Worm (Caenorhabditis elegans) whole organism, L3 larva: ENCODE data around the gene lin-26.

ENCODE experiments used
- R02D3.7 ChIP-seq: fragments of 150-350 bp; optimal IDR thresholded peaks from 2 replicates; lab custom pipeline; 2014; ENCODE audit warnings: missing biosample characterization, missing genetic modification characterization
- ceh-28 ChIP-seq: fragments of 150-350 bp; optimal IDR thresholded peaks from 2 replicates; lab custom pipeline; 2014; ENCODE audit warnings: missing biosample characterization, missing genetic modification reagents, missing genetic modification characterization
- egl-27 ChIP-seq: sonication (generic microtip); optimal IDR thresholded peaks from 4 replicates; lab custom pipeline; 2017; ENCODE audit warnings: missing biosample characterization, missing genetic modification reagents, missing genetic modification characterization
- egl-5 ChIP-seq: fragments of 150-350 bp; optimal IDR thresholded peaks from 2 replicates; lab custom pipeline; 2017; ENCODE audit warnings: missing biosample characterization, missing genetic modification reagents, missing genetic modification characterization, inconsistent platforms
- elt-2 ChIP-seq: sonication (generic microtip); optimal IDR thresholded peaks from 2 replicates; lab custom pipeline; 2016; ENCODE audit warnings: missing genetic modification reagents, mild to moderate bottlenecking, missing genetic modification characterization, missing compliant biosample characterization
- eor-1 ChIP-seq, 2 experiments: fragments of 150-350 bp; optimal IDR thresholded peaks; 2 replicates each; lab custom pipeline; 2014 to 2018; ENCODE audit warnings: missing biosample characterization in 2 of 2, missing genetic modification characterization in 2 of 2
- fkh-10 ChIP-seq: sonication (generic microtip); optimal IDR thresholded peaks from 2 replicates; lab custom pipeline; 2017; ENCODE audit warnings: missing biosample characterization, missing genetic modification reagents, missing genetic modification characterization
- fkh-2 ChIP-seq: fragments of 150-350 bp; optimal IDR thresholded peaks from 2 replicates; lab custom pipeline; 2014; ENCODE audit warnings: missing biosample characterization, missing genetic modification reagents, missing genetic modification characterization
- fos-1 ChIP-seq: fragments of 150-350 bp; optimal IDR thresholded peaks from 2 replicates; lab custom pipeline; 2014; ENCODE audit warnings: missing biosample characterization, missing genetic modification characterization
- hmg-11 ChIP-seq: sonication (generic microtip); optimal IDR thresholded peaks from 2 replicates; lab custom pipeline; 2016; ENCODE audit warnings: missing genetic modification characterization, missing compliant biosample characterization
- jun-1 ChIP-seq: fragments of 150-350 bp; optimal IDR thresholded peaks from 2 replicates; lab custom pipeline; 2014; ENCODE audit warnings: missing biosample characterization, missing genetic modification reagents, missing genetic modification characterization
- lin-39 ChIP-seq: fragments of 150-350 bp; optimal IDR thresholded peaks from 2 replicates; lab custom pipeline; 2018; ENCODE audit warnings: missing biosample characterization, missing genetic modification reagents, missing genetic modification characterization
- lsy-12 ChIP-seq: sonication (generic microtip); optimal IDR thresholded peaks from 2 replicates; lab custom pipeline; 2016; ENCODE audit warnings: mild to moderate bottlenecking, missing genetic modification characterization, missing compliant biosample characterization
- nfya-1 ChIP-seq: sonication (generic microtip); optimal IDR thresholded peaks from 2 replicates; lab custom pipeline; 2017; ENCODE audit warnings: missing genetic modification characterization, mild to moderate bottlenecking, missing compliant biosample characterization, antibody characterized with exemption, moderate library complexity; ENCODE audit not compliant: insufficient read depth
- nhr-12 ChIP-seq: fragments of 150-350 bp; optimal IDR thresholded peaks from 2 replicates; lab custom pipeline; 2014; ENCODE audit warnings: missing biosample characterization, missing genetic modification characterization
- nhr-237 ChIP-seq: fragments of 150-350 bp; optimal IDR thresholded peaks from 2 replicates; lab custom pipeline; 2014; ENCODE audit warnings: missing biosample characterization, missing genetic modification characterization
- nhr-25 ChIP-seq: sonication (generic microtip); optimal IDR thresholded peaks from 2 replicates; lab custom pipeline; 2017; ENCODE audit warnings: missing biosample characterization, missing genetic modification characterization
- nhr-43 ChIP-seq: sonication (generic microtip); optimal IDR thresholded peaks from 2 replicates; lab custom pipeline; 2016; ENCODE audit warnings: mild to moderate bottlenecking, missing genetic modification characterization, missing compliant biosample characterization; ENCODE audit not compliant: poor library complexity, severe bottlenecking
- nhr-67 ChIP-seq: fragments of 150-350 bp; optimal IDR thresholded peaks from 2 replicates; lab custom pipeline; 2014; ENCODE audit warnings: missing biosample characterization, missing genetic modification characterization
- pha-4 ChIP-seq: fragments of 150-350 bp; optimal IDR thresholded peaks from 2 replicates; lab custom pipeline; 2014; ENCODE audit warnings: missing biosample characterization, missing genetic modification reagents, missing genetic modification characterization
- pqm-1 ChIP-seq: fragments of 150-350 bp; optimal IDR thresholded peaks from 2 replicates; lab custom pipeline; 2017; ENCODE audit warnings: missing biosample characterization, missing genetic modification characterization, inconsistent platforms
- sea-2 ChIP-seq: fragments of 150-350 bp; sonication (generic microtip); optimal IDR thresholded peaks from 4 replicates; lab custom pipeline; 2014; ENCODE audit warnings: missing biosample characterization, missing genetic modification reagents, missing genetic modification characterization
- snpc-4 ChIP-seq: fragments of 150-350 bp; optimal IDR thresholded peaks from 2 replicates; lab custom pipeline; 2014; ENCODE audit warnings: missing biosample characterization, missing genetic modification characterization
- tbx-2 ChIP-seq: sonication (generic microtip); optimal IDR thresholded peaks from 2 replicates; lab custom pipeline; 2016; ENCODE audit warnings: mild to moderate bottlenecking, missing genetic modification characterization, missing compliant biosample characterization
- unc-39 ChIP-seq: sonication (generic microtip); optimal IDR thresholded peaks from 4 replicates; lab custom pipeline; 2017; ENCODE audit warnings: missing biosample characterization, missing genetic modification characterization
- zag-1 ChIP-seq: fragments of 150-350 bp; optimal IDR thresholded peaks from 2 replicates; lab custom pipeline; 2014; ENCODE audit warnings: missing biosample characterization, missing genetic modification characterization
- ztf-11 ChIP-seq: fragments of 150-350 bp; optimal IDR thresholded peaks from 2 replicates; lab custom pipeline; 2014; ENCODE audit warnings: missing biosample characterization, missing genetic modification characterization
- ztf-4 ChIP-seq: fragments of 150-350 bp; optimal IDR thresholded peaks from 2 replicates; lab custom pipeline; 2014; ENCODE audit warnings: missing biosample characterization, missing genetic modification characterization

lin-26 gene

DNA sequence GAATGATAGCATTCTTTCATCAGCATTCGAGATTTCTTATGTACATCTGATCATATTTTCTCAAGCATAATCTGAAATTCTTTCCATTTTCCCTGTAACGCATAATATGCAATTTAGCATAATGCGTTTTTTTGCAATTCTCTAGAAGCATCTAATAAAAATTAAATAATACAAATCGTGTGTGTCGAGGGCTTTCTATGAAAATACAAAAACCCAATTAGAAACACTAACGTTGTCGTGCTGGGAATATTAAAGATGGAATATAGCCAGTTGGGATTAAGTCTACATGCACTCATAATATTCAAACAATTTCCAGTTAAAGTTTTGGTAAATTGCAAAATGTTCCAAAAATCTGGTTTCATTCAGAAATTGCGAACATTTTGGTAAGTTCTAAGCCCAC is 2.6 kb downstream of the lin-26 start, which contains the start of gene F18A1.1:
Gene F18A1.1 (plus strand): TSS at position 301 of the 400 bp plus-strand sequence.
- TF ChIP-seq nhr-25 (no peak), nhr-43 (tag; lab: Kevin White, UChicago) (peak; percentile 18), zag-1 (no peak), nhr-237 (tag; lab: Kevin White, UChicago) (no peak), ceh-28 (tag; lab: Kevin White, UChicago) (peak; percentile 29), egl-5 (tag; lab: Kevin White, UChicago) (no peak), eor-1 (tag; optimal IDR thresholded peaks at IDR 0.05; lab: Kevin White, UChicago) (no peak)

DNA sequence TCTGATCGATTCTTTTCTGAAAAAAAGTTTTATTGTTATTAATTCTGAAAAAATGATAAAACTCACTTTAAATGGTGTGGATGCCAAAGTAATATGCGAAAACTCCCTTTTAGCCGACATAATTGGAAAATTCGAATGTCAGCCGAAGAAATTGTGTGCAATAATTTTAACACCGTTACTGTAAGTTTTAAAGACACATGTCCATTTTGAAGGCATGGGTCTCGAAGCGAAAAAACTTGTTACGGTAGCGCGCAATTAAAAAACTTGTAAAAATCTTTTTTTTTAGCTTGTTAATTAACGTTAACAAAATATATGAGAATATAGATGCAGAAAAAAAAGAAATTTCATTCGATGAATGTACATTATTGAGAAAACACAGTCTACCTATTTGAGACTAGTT is 8.4 kb downstream of the lin-26 start, which contains the start of gene pid-1:
Gene pid-1 (minus strand): TSS at position 173 of the 400 bp plus-strand sequence.
- no peak for TF ChIP-seq fkh-2 (tag; lab: Kevin White, UChicago)
- TF ChIP-seq nhr-43 (tag; lab: Kevin White, UChicago): no peak
- TF ChIP-seq ztf-4 (tag; lab: Kevin White, UChicago): no peak
- no peak for TF ChIP-seq sea-2 (GFP tag; lab: Kevin White, UChicago)
- no peak for TF ChIP-seq tbx-2 (tag; lab: Kevin White, UChicago)
- TF ChIP-seq jun-1: no peak
- no peak for TF ChIP-seq pha-4 (tag; lab: Kevin White, UChicago)
- no peak for TF ChIP-seq ztf-11
- no peak for TF ChIP-seq egl-27

DNA sequence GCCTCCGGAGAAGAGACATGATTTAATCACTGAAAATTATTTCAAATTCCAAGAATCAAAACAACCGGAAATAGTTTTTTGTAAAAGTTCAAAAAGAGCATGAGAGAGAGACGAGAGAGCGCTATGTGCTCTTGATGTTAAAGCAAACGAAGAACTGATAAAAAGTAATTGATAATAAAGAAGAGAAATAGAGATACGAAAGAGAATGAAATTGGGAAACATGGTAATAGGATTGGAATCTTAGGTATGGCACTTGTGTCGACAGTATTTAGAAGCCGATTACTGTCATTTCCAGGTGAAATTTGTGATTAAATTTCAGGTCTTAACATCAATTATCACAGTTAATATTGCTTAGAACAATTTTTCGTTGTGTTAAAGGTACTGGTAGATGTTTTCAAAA is 11.9 kb downstream of the lin-26 start, which contains the start of gene nhx-2:
Gene nhx-2 (minus strand): TSS at position 29 of the 400 bp plus-strand sequence.
- TF ChIP-seq ceh-28 (tag; lab: Kevin White, UChicago) (no peak), fkh-2 (tag; lab: Kevin White, UChicago) (no peak), ztf-4 (tag; lab: Kevin White, UChicago) (no peak), elt-2 (peak; percentile 87), fos-1 (tag; lab: Kevin White, UChicago) (no peak), nfya-1 (tag; lab: Kevin White, UChicago) (no peak), pqm-1 (tag; lab: Kevin White, UChicago) (peak; percentile 78), unc-39 (tag; lab: Kevin White, UChicago) (no peak), lsy-12 (no peak), R02D3.7 (tag; lab: Kevin White, UChicago) (no peak)

DNA sequence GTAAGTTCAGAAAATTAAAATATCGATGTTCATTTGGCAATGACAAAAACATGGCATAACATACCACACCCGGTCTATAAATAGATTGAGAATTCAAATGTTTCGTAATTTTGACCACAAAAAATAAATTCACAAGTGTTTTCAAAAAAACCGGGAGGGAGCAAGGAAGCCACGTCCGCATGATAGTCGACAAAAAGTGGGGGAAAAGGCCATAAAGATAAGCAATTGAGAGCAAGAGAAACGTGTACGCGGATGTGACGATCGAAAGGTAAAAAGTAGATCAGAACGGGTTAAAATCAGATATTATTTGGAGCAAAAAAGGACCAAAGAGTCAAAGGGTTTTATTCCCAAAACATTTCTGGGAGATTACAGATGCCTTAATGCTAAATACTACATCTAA is 12.7 kb downstream of the lin-26 start:
- TF ChIP-seq elt-2 (peak; percentile 85), jun-1 (peak; percentile 31), ztf-4 (tag; lab: Kevin White, UChicago) (no peak), snpc-4 (tag; lab: Kevin White, UChicago) (no peak), nhr-43 (tag; lab: Kevin White, UChicago) (no peak), sea-2 (GFP tag; lab: Kevin White, UChicago) (no peak), ztf-11 (no peak), nfya-1 (tag; lab: Kevin White, UChicago) (no peak), pqm-1 (tag; lab: Kevin White, UChicago) (peak; percentile 66)
- TF ChIP-seq, all 47 proteins: peak for 3

DNA sequence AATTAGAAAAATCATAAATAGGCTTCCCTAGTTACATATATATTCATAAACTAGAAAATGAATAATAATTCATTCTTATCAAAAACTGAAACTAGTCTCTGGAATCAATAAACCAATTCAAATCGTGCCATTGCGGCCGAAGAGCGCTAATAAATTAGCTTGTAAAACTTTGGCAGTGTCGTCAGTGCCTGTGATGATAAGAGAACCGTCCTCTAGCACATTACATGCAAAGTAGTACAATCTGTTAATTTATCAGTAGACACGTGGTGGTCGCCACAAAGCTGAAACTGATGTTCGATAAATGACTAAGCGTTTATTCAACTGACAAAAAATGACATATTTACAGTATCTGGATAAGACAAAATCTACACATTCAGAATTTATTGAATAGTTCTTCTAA is 13.6 kb downstream of the lin-26 start:
- TF ChIP-seq lin-39 (no peak), jun-1 (peak; percentile 55), nhr-67 (tag; lab: Kevin White, UChicago) (no peak), pha-4 (tag; lab: Kevin White, UChicago) (peak; percentile 3), elt-2 (peak; percentile 98), pqm-1 (tag; lab: Kevin White, UChicago) (peak; percentile 88)

DNA sequence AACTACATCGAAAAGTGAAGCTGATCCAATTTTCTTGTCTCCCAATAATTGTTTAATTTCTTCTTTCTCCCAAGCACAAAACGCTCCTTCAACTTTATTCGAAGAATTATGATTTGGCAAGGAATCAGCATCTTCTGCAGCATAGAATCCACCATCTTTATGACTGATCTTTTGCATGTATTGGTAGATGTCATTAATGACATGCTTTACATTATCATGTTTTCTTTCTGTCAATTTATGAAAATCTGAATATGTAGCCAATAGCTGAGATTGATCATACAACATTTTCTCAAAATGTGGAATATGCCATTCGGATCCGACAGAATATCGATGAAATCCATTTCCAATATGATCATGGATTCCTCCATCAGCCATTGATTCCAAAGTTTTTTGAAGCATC is 15.2 kb downstream of the lin-26 start:
- TF ChIP-seq fkh-10 (GFP tag; lab: Kevin White, UChicago) (no peak), eor-1 (tag; optimal IDR thresholded peaks at IDR 0.05; lab: Kevin White, UChicago) (no peak), nfya-1 (tag; lab: Kevin White, UChicago) (no peak), fkh-2 (tag; lab: Kevin White, UChicago) (no peak), egl-27 (no peak), nhr-12 (tag; lab: Kevin White, UChicago) (no peak), R02D3.7 (tag; lab: Kevin White, UChicago) (no peak), hmg-11 (no peak), egl-5 (tag; lab: Kevin White, UChicago) (no peak)
